Worm (Caenorhabditis elegans): Measurements from ENCODE around the gene cyp-34A9.
A peak's percentile ranks its signal among the peaks of the same experiment; 100 is the strongest.

cyp-34A9 gene

DNA sequence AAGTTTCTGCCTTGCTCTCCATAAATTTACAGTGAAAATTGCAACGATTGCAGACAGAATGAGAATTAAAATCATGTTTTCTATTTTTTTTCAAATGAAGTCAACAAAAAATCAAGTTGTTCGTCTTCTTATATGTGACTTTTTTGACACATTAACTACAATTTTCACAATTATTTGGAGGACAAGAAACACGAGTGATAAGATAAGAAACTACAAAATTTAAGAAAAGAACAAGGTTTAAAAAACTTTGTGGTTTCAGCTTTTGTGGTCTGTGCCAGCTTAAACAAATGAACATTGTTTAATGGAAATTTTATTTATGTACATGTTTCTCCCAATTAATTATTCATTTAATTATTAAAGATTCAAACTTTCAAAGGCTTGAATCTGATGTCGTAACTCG lies at the start of gene cyp-34A9:
TSS of gene cyp-34A9 (minus strand) at position 131 of the 400 bp plus-strand sequence.
- TF ChIP-seq elt-2 (tag; optimal IDR thresholded peaks at IDR 0.05) (peak; percentile 2), pax-1 (tag; optimal IDR thresholded peaks at IDR 0.05) (no peak)

DNA sequence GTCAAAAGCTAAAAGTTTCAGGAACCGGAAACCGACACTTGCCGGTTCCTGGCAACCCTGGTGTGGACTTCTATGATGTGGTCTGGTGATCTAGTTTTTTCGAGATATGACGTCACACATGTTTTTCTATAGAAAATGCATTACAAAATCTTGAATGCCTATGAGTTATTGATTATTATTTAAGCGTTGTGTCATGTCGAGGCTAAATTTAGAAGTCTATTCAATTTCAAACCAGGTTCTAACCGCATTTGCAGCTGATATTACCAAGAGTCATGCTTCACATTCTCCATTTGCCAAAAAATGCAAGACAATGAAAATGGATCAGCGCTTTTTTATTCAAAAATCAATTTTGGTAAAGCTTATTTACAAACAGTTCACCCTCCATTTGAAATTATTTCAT lies 48.8 kb upstream of the cyp-34A9 start, which contains the start of gene K09D9.3:
TSS of gene K09D9.3 (plus strand) at position 301 of the 400 bp plus-strand sequence.
- TF ChIP-seq rnt-1 (tag; optimal IDR thresholded peaks at IDR 0.05), result no peak
- TF ChIP-seq ceh-2 (tag; optimal IDR thresholded peaks at IDR 0.05), result no peak
- no peak for TF ChIP-seq fkh-6 (tag; optimal IDR thresholded peaks at IDR 0.05)
- TF ChIP-seq nhr-232 (tag; optimal IDR thresholded peaks at IDR 0.05), result no peak
- TF ChIP-seq fkh-10 (GFP tag; optimal IDR thresholded peaks at IDR 0.05), result no peak
- no peak for TF ChIP-seq ceh-6 (GFP tag; optimal IDR thresholded peaks at IDR 0.05)
- no peak for TF ChIP-seq C08G9.2 (tag; optimal IDR thresholded peaks at IDR 0.05)
- no peak for TF ChIP-seq pqm-1 (tag; optimal IDR thresholded peaks at IDR 0.05)
- no peak for TF ChIP-seq pag-3 (tag; optimal IDR thresholded peaks at IDR 0.05; ENCODE audit: borderline replicate concordance)
- TF ChIP-seq elt-4 (tag; optimal IDR thresholded peaks at IDR 0.05), result no peak
- TF ChIP-seq ceh-48 (tag; optimal IDR thresholded peaks at IDR 0.05), result no peak
- no peak for TF ChIP-seq dmd-4 (tag; optimal IDR thresholded peaks at IDR 0.05; ENCODE audit: borderline replicate concordance)
- TF ChIP-seq ets-4 (tag; optimal IDR thresholded peaks at IDR 0.05), result no peak
- no peak for TF ChIP-seq nfya-1 (tag; optimal IDR thresholded peaks at IDR 0.05)
- no peak for TF ChIP-seq hlh-13 (GFP tag; optimal IDR thresholded peaks at IDR 0.05)
- no peak for TF ChIP-seq Y22D7AL.16 (tag; optimal IDR thresholded peaks at IDR 0.05)
- TF ChIP-seq tbx-2 (tag; optimal IDR thresholded peaks at IDR 0.05), result no peak
- TF ChIP-seq sox-2 (GFP tag; IDR thresholded peaks at IDR 0.05), result no peak

- TF ChIP-seq ahr-1 (tag; optimal IDR thresholded peaks at IDR 0.05) (no peak), pqm-1 (tag; optimal IDR thresholded peaks at IDR 0.05) (no peak), pax-1 (tag; optimal IDR thresholded peaks at IDR 0.05) (no peak), ceh-18 (tag; optimal IDR thresholded peaks at IDR 0.05) (no peak), ceh-31 (tag; optimal IDR thresholded peaks at IDR 0.05) (no peak), lim-6 (tag; optimal IDR thresholded peaks at IDR 0.05) (no peak), pha-4 (tag; optimal IDR thresholded peaks at IDR 0.05) (no peak), elt-2 (tag; optimal IDR thresholded peaks at IDR 0.05) (no peak), T23F11.4 (GFP tag; optimal IDR thresholded peaks at IDR 0.05) (no peak), nhr-11 (tag; optimal IDR thresholded peaks at IDR 0.05) (no peak), hlh-8 (tag; optimal IDR thresholded peaks at IDR 0.05) (no peak), pha-2 (tag; optimal IDR thresholded peaks at IDR 0.05) (no peak)
Observed at ce11 chrV:4018591-4018990, 48.3 kb upstream of the cyp-34A9 start.

DNA sequence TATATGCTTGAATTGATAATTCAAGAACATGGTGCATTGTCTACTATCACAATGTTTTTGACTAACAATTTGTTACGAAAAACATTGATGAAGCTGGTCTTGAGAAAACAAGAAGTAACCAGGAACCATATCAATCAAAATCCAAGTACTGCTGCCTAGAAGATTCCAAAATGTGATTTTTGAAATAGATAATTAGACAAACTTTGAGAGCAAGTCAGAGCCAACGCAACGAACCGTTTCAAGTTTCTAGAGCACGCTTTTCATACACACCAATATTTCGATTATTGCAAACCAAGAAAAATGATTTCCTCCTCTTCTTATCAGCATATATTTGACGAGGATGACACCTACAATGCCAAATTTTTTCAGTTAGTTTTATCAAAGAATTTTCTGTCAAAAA lies 46.4 kb upstream of the cyp-34A9 start, which contains the start of gene srw-89:
TSS of gene srw-89 (plus strand) at position 301 of the 400 bp plus-strand sequence.
- no peak for TF ChIP-seq K02D7.2 (tag; optimal IDR thresholded peaks at IDR 0.05)
- no peak for TF ChIP-seq unc-42 (tag; optimal IDR thresholded peaks at IDR 0.05)
- TF ChIP-seq pax-1 (tag; optimal IDR thresholded peaks at IDR 0.05), result no peak
- no peak for TF ChIP-seq sdc-2 (tag; optimal IDR thresholded peaks at IDR 0.05)
- no peak for TF ChIP-seq ceh-45 (GFP tag; IDR thresholded peaks at IDR 0.05)
- TF ChIP-seq hlh-30 (tag; optimal IDR thresholded peaks at IDR 0.05; ENCODE audit: insufficient read depth), result no peak
- TF ChIP-seq ref-2 (tag; optimal IDR thresholded peaks at IDR 0.05), result no peak
- TF ChIP-seq Y22D7AL.16 (tag; optimal IDR thresholded peaks at IDR 0.05), result no peak
- TF ChIP-seq tbx-7 (tag; optimal IDR thresholded peaks at IDR 0.05), result no peak

- TF ChIP-seq hlh-30 (tag; optimal IDR thresholded peaks at IDR 0.05; ENCODE audit: insufficient read depth), result no peak
- TF ChIP-seq hlh-15 (tag; optimal IDR thresholded peaks at IDR 0.05), result no peak
- TF ChIP-seq odd-2 (tag; optimal IDR thresholded peaks at IDR 0.05), result no peak
- TF ChIP-seq dmd-4 (tag; optimal IDR thresholded peaks at IDR 0.05; ENCODE audit: borderline replicate concordance), result no peak
- no peak for TF ChIP-seq pha-4 (tag; optimal IDR thresholded peaks at IDR 0.05)
- TF ChIP-seq ttx-3 (tag; optimal IDR thresholded peaks at IDR 0.05), result no peak
- no peak for TF ChIP-seq ceh-18 (tag; optimal IDR thresholded peaks at IDR 0.05)
- TF ChIP-seq zip-5 (tag; optimal IDR thresholded peaks at IDR 0.05), result no peak
- no peak for TF ChIP-seq hlh-13 (GFP tag; optimal IDR thresholded peaks at IDR 0.05)
- TF ChIP-seq unc-42 (tag; optimal IDR thresholded peaks at IDR 0.05), result no peak
- no peak for TF ChIP-seq pqm-1 (tag; optimal IDR thresholded peaks at IDR 0.05)
- TF ChIP-seq ceh-22 (tag; optimal IDR thresholded peaks at IDR 0.05), result no peak
- no peak for TF ChIP-seq elt-2 (tag; optimal IDR thresholded peaks at IDR 0.05)
- no peak for TF ChIP-seq gmeb-2 (tag; optimal IDR thresholded peaks at IDR 0.05)
- TF ChIP-seq unc-55 (GFP tag; optimal IDR thresholded peaks at IDR 0.05), result no peak
- TF ChIP-seq ref-2 (tag; optimal IDR thresholded peaks at IDR 0.05), result no peak
- no peak for TF ChIP-seq syd-9 (tag; optimal IDR thresholded peaks at IDR 0.05)
- TF ChIP-seq ceh-45 (GFP tag; IDR thresholded peaks at IDR 0.05), result no peak
- no peak for TF ChIP-seq unc-3 (GFP tag; conservative IDR thresholded peaks at IDR 0.05)
- no peak for TF ChIP-seq unc-3 (tag; optimal IDR thresholded peaks at IDR 0.05)
Observed at ce11 chrV:4010170-4010569, 39.8 kb upstream of the cyp-34A9 start, which contains the start of gene srh-4. Gene srh-4 (plus strand): TSS chrV:4010470.
